Worm (Caenorhabditis elegans): ENCODE results near the gene aex-2.
A peak's percentile ranks its signal among the peaks of the same experiment; 100 is the strongest.

aex-2 gene

DNA sequence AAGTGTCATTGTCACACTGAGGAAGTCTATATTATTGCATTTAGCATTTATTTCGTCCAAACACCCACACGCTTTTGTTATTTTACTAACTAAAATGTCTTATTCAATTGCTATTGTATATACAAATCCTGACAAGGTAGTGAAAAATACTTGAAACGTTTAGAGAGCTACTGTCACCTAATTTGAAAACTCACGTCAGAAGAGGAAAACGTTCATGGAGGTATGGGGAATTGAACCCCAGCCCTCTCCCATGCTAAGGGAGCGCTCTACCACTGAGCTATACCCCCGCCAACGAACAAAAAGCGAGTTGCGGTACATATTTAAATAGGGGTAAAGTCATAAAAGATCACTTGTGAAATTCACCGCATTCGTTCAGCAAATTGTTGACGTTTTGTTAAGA is 30.3 kb downstream of the aex-2 start (continued):
- TF ChIP-seq ama-1 (optimal IDR thresholded peaks at IDR 0.05) (no peak), ama-1 (GFP tag; optimal IDR thresholded peaks at IDR 0.05) (peak in 1 of 2 experiments; percentile 82), dpl-1 (GFP tag; optimal IDR thresholded peaks at IDR 0.05) (no peak), F22D6.2 (tag; optimal IDR thresholded peaks at IDR 0.05) (no peak), F49E8.2 (tag; optimal IDR thresholded peaks at IDR 0.05; ENCODE audit: insufficient read depth) (peak; percentile 12), ekl-4 (GFP tag; IDR thresholded peaks at IDR 0.05) (0 out of 2 replicates have a peak, but pooled peaks have one; percentile 40), nhr-179 (tag; optimal IDR thresholded peaks at IDR 0.05) (no peak), D2030.7 (GFP tag; IDR thresholded peaks at IDR 0.05) (peak; percentile 70), athp-1 (tag; optimal IDR thresholded peaks at IDR 0.05) (peak; percentile 29), chd-7 (tag; optimal IDR thresholded peaks at IDR 0.05) (no peak), unc-130 (GFP tag; optimal IDR thresholded peaks at IDR 0.05) (no peak), madf-10 (tag; optimal IDR thresholded peaks at IDR 0.05) (peak; percentile 67), tbp1 (GFP tag; optimal IDR thresholded peaks at IDR 0.05) (peak; percentile 90), T26A5.8 (tag; optimal IDR thresholded peaks at IDR 0.05) (peak; percentile 19), F23B12.7 (tag; optimal IDR thresholded peaks at IDR 0.05; ENCODE audit: insufficient read depth) (peak; percentile 59), ceh-58 (GFP tag; IDR thresholded peaks at IDR 0.05) (no peak), tbx-9 (tag; optimal IDR thresholded peaks at IDR 0.05; ENCODE audit: borderline replicate concordance) (no peak), rpc-1 (optimal IDR thresholded peaks at IDR 0.05) (peak; percentile 95), rpc-1 (tag; optimal IDR thresholded peaks at IDR 0.05) (peak; percentile 98), lsl-1 (GFP tag; optimal IDR thresholded peaks at IDR 0.05) (no peak), egrh-3 (GFP tag; IDR thresholded peaks at IDR 0.05) (peak; percentile 27; the same call in 1 of the 2 replicates), let-526 (GFP tag; IDR thresholded peaks at IDR 0.05) (no peak), hsf-1 (GFP tag; IDR thresholded peaks at IDR 0.05) (no peak), hmg-1.2 (GFP tag; IDR thresholded peaks at IDR 0.05) (peak; percentile 61), sptf-2 (GFP tag; optimal IDR thresholded peaks at IDR 0.05) (peak; percentile 52), ztf-3 (GFP tag; optimal IDR thresholded peaks at IDR 0.05) (peak; percentile 6), gei-17 (GFP tag; optimal IDR thresholded peaks at IDR 0.05) (no peak), tlf-1 (GFP tag; optimal IDR thresholded peaks at IDR 0.05) (peak; percentile 29), snpc-4 (GFP tag; optimal IDR thresholded peaks at IDR 0.05) (peak; percentile 78), snpc-4 (tag; optimal IDR thresholded peaks at IDR 0.05) (no peak), C06A6.2 (GFP tag; conservative IDR thresholded peaks at IDR 0.05) (no peak), K12H6.12 (tag; optimal IDR thresholded peaks at IDR 0.05) (peak; percentile 5), lin-54 (GFP tag; optimal IDR thresholded peaks at IDR 0.05) (no peak), akir-1 (GFP tag; optimal IDR thresholded peaks at IDR 0.05) (peak; percentile 17), lin-26 (GFP tag; IDR thresholded peaks at IDR 0.05) (peak; percentile 94), him-1 (tag; optimal IDR thresholded peaks at IDR 0.05) (peak; percentile 89), ceh-100 (GFP tag; IDR thresholded peaks at IDR 0.05) (0 out of 2 replicates have a peak, but pooled peaks have one; percentile 9), dox-1 (GFP tag; IDR thresholded peaks at IDR 0.05) (peak; percentile 78; the same call in 1 of the 2 replicates), lin-40 (tag; optimal IDR thresholded peaks at IDR 0.05) (no peak), nhr-80 (tag; optimal IDR thresholded peaks at IDR 0.05) (peak; percentile 39), madf-6 (GFP tag; IDR thresholded peaks at IDR 0.05) (peak; percentile 48; the same call in 1 of the 2 replicates), dpff-1 (tag; optimal IDR thresholded peaks at IDR 0.05) (peak; percentile 14), zim-3 (tag; optimal IDR thresholded peaks at IDR 0.05) (peak; percentile 66), Y56A3A.18 (GFP tag; IDR thresholded peaks at IDR 0.05) (peak; percentile 81), F52B5.7 (tag; optimal IDR thresholded peaks at IDR 0.05) (no peak), ceh-40 (GFP tag; IDR thresholded peaks at IDR 0.05) (peak; percentile 66), mxl-1 (tag; optimal IDR thresholded peaks at IDR 0.05) (peak; percentile 83), nfyb-1 (GFP tag; IDR thresholded peaks at IDR 0.05) (no peak; the same call in none of the 2 replicates), Y67H2A.10 (GFP tag; conservative IDR thresholded peaks at IDR 0.05) (no peak), B0035.1 (tag; optimal IDR thresholded peaks at IDR 0.05) (peak; percentile 24), ztf-18 (tag; optimal IDR thresholded peaks at IDR 0.05) (peak; percentile 70)

Data from whole organism, young adult.